Worm (Caenorhabditis elegans) whole organism, midembryonic: ENCODE results near the gene cyp-34A5.

Experiments
- cog-1 ChIP-seq: sonication (generic microtip); optimal IDR thresholded peaks from 2 replicates; lab custom pipeline; 2016; ENCODE audit warnings: missing genetic modification characterization, missing compliant biosample characterization
- flt-1 ChIP-seq: fragments of 200-800 bp; sonication (Bioruptor generic); IDR thresholded peaks from 2 replicates; pipeline ENCODE4 v1.3.6; 2022; ENCODE audit warnings: missing genetic modification characterization, missing compliant biosample characterization
- klf-2 ChIP-seq: fragments of 200-800 bp; sonication (Bioruptor generic); conservative IDR thresholded peaks from 2 replicates; pipeline ENCODE4 v1.3.6; 2022; ENCODE audit warnings: missing genetic modification reagents, missing genetic modification characterization, missing compliant biosample characterization
- ref-1 ChIP-seq: fragments of 200-800 bp; sonication (Bioruptor generic); conservative IDR thresholded peaks from 2 replicates; pipeline ENCODE4 v1.3.6; 2022; ENCODE audit warnings: missing genetic modification reagents, missing genetic modification characterization, missing compliant biosample characterization

DNA sequence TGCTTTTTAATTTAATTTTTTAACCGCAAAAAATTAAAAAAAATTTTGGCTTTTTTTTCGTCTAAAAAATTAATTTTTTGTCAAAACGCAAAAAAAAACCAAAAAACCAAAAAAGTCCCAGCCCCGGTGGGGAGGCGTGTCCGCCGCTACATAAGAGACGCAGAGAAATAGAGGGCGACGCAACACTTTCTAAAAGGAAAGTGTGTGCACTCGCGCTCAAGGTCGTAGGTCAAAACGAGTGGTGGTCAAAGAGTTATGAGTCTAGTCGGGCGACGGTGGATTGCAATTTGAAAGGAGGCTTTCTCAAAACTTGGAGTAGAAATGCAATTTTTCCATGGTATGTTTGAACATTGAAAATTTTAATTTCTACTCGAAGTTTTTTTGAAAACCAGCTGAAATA lies 47.1 kb upstream of the cyp-34A5 start:
- TF ChIP-seq flt-1 (GFP tag; lab: Robert Waterston, UW) = no peak
- no peak for TF ChIP-seq cog-1
- TF ChIP-seq ref-1 = no peak
- no peak for TF ChIP-seq klf-2 (GFP tag; lab: Robert Waterston, UW)
